Worm (Caenorhabditis elegans): ENCODE results near the gene scl-24.

DNA sequence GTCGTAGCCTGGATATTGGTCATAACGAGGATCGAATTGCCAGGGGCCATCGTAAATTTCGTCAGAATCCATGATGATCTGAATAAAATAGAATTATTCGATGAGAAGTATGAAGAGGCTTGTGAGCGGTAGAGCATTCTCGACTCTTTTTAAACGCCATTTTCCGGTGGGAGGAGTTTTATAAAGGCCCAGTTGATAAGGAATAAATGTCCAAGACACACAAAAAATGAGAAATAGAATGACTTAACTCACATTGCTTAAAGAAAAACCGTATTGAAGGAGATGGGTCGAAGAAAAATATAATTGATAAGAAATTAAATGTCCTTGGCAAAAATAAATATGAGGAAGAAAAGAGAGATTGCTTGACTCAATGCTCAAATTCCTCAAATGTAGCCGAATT, 17.0 kb upstream of the scl-24 start, which contains the start of gene F20E11.17:
- TF ChIP-seq mef-2 (tag; optimal IDR thresholded peaks at IDR 0.05): no peak
- TF ChIP-seq zag-1 (tag; optimal IDR thresholded peaks at IDR 0.05): no peak
- TF ChIP-seq nhr-77 (tag; optimal IDR thresholded peaks at IDR 0.05): no peak
- TF ChIP-seq unc-130 (tag; optimal IDR thresholded peaks at IDR 0.05): no peak
- no peak for TF ChIP-seq lsy-2 (tag; optimal IDR thresholded peaks at IDR 0.05)
- TF ChIP-seq nhr-12 (tag; optimal IDR thresholded peaks at IDR 0.05): no peak
- no peak for TF ChIP-seq lin-39 (tag; optimal IDR thresholded peaks at IDR 0.05)

Measured in whole organism, L1 larva.